Worm (Caenorhabditis elegans): ENCODE data around the gene nish-1.

The nish-1 gene

DNA sequence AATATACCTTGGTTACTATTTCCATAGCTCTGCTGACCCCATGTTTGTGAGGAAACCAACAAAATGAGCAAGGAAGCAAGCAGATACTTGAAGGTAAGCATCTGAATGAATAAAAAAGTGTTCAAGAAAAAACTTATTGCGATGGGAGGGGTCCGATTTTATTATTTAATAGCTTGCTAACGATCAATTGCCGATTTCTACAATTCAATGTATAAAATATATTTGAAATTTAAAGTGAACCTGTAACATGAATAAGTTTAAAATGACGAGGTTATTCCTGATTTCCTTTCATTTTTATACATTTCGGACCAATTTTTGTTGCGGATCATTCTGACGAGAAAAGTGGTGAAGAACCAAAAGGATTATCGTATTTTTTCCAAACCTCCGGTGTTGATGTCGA, 32.4 kb downstream of the nish-1 start, which contains the start of gene srlf-13:
srlf-13 (minus strand) TSS at position 101 of the 400 bp plus-strand sequence.
- TF ChIP-seq blmp-1 (tag; optimal IDR thresholded peaks at IDR 0.05) (no peak), ceh-83 (GFP tag; optimal IDR thresholded peaks at IDR 0.05) (no peak), cnd-1 (tag; optimal IDR thresholded peaks at IDR 0.05) (no peak), drap-1 (GFP tag; optimal IDR thresholded peaks at IDR 0.05) (no peak), ces-1 (GFP tag; optimal IDR thresholded peaks at IDR 0.05) (no peak), nhr-28 (tag; optimal IDR thresholded peaks at IDR 0.05) (no peak), unc-62 (GFP tag; optimal IDR thresholded peaks at IDR 0.05) (no peak), lsy-2 (tag; optimal IDR thresholded peaks at IDR 0.05) (no peak), nhr-12 (tag; optimal IDR thresholded peaks at IDR 0.05) (no peak), sptf-1 (tag; optimal IDR thresholded peaks at IDR 0.05) (no peak), ham-2 (GFP tag; optimal IDR thresholded peaks at IDR 0.05) (no peak), zip-8 (tag; optimal IDR thresholded peaks at IDR 0.05) (no peak), ztf-11 (tag; optimal IDR thresholded peaks at IDR 0.05) (no peak), lin-13 (tag; optimal IDR thresholded peaks at IDR 0.05) (no peak), hlh-1 (tag; optimal IDR thresholded peaks at IDR 0.05) (no peak), flh-1 (GFP tag; optimal IDR thresholded peaks at IDR 0.05) (no peak), bed-3 (GFP tag; optimal IDR thresholded peaks at IDR 0.05) (no peak), unc-120 (tag; optimal IDR thresholded peaks at IDR 0.05; ENCODE audit: poor library complexity, severe bottlenecking) (no peak), ceh-39 (tag; optimal IDR thresholded peaks at IDR 0.05) (no peak), mls-2 (tag; optimal IDR thresholded peaks at IDR 0.05) (no peak)

DNA sequence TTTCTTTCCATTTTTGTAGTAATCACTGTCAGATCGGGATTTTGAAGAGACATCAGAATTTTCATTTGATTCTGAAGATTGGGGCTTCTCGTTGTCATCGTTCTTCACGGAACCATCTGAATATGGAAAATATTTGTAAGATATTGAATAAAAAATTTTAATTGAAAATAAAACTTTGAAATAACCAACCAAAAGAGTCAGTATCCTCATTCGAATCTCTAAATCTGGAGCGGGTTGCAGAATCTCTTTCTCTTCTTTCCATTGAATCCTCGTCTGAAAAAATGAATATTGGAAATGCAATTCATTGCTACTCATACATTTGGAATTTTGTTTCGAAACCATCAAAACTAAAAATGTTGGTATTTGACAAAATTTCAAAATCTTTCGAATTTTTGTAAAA, 34.0 kb downstream of the nish-1 start:
- TF ChIP-seq unc-120 (tag; optimal IDR thresholded peaks at IDR 0.05; ENCODE audit: poor library complexity, severe bottlenecking) = no peak
- no peak for TF ChIP-seq drap-1 (GFP tag; optimal IDR thresholded peaks at IDR 0.05)
- TF ChIP-seq zip-8 (tag; optimal IDR thresholded peaks at IDR 0.05) = no peak
- TF ChIP-seq snpc-4 (tag; optimal IDR thresholded peaks at IDR 0.05) = no peak
- no peak for TF ChIP-seq unc-62 (GFP tag; optimal IDR thresholded peaks at IDR 0.05)
- no peak for TF ChIP-seq unc-39 (tag; optimal IDR thresholded peaks at IDR 0.05)
- no peak for TF ChIP-seq ceh-39 (tag; optimal IDR thresholded peaks at IDR 0.05)
- no peak for TF ChIP-seq blmp-1 (tag; optimal IDR thresholded peaks at IDR 0.05)
- no peak for TF ChIP-seq bed-3 (GFP tag; optimal IDR thresholded peaks at IDR 0.05)

DNA sequence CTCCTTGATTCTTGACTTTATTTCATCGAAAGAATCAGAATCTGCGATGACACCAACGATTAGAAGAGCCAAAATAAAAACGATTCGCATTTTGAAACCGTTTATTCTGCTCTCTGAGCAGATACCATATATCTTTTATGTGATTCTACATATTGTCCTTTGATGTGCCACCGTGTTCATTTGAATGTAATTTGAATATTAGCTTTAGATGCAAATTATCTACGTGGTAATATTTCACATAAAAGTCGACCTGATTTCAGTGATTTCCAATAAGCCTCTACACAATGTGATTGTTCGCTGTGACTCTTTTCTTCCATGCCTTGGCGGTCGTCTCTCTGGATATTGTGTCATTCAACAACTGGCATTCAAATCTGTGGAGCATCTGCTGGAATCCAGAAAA, 35.0 kb downstream of the nish-1 start, which contains the start of the genes F13E9.9 and F13E9.19:
F13E9.9 (minus strand) TSS at position 101 of the 400 bp plus-strand sequence.
F13E9.19 (plus strand) TSS at position 316 of the 400 bp plus-strand sequence.
- TF ChIP-seq lin-13 (tag; optimal IDR thresholded peaks at IDR 0.05) (no peak), sem-2 (GFP tag; optimal IDR thresholded peaks at IDR 0.05) (no peak), unc-120 (tag; optimal IDR thresholded peaks at IDR 0.05; ENCODE audit: poor library complexity, severe bottlenecking) (no peak), nhr-2 (tag; optimal IDR thresholded peaks at IDR 0.05) (no peak), ztf-11 (tag; optimal IDR thresholded peaks at IDR 0.05) (no peak), ceh-83 (GFP tag; optimal IDR thresholded peaks at IDR 0.05) (no peak), tbx-8 (GFP tag; optimal IDR thresholded peaks at IDR 0.05) (no peak), elt-3 (tag; optimal IDR thresholded peaks at IDR 0.05) (no peak), lin-32 (GFP tag; optimal IDR thresholded peaks at IDR 0.05) (no peak), mls-2 (tag; optimal IDR thresholded peaks at IDR 0.05) (no peak), drap-1 (GFP tag; optimal IDR thresholded peaks at IDR 0.05) (no peak), mep-1 (tag; optimal IDR thresholded peaks at IDR 0.05) (no peak), zip-8 (tag; optimal IDR thresholded peaks at IDR 0.05) (no peak), cnd-1 (tag; optimal IDR thresholded peaks at IDR 0.05) (no peak), nhr-237 (tag; optimal IDR thresholded peaks at IDR 0.05) (no peak), elt-1 (tag; optimal IDR thresholded peaks at IDR 0.05; ENCODE audit: borderline replicate concordance, insufficient read depth) (no peak), hlh-1 (tag; optimal IDR thresholded peaks at IDR 0.05) (no peak)

DNA sequence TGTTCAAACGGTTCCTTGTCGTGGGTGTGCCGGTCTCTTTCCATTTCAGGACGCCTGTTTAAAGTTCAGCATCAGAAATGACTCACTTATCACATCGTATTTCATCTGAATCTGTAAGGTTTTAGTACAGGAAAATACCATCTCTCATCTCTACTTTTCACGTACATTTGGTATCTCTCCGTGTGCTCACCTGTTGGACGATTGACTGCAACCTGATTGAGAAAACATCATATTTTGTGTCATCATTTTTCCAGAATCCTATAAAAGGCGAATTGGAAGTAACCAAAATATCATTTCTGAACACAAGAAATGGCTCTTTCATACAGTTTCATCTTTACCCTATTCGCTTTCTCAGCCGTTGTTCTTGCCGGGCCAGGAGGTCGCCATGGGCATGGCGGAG, 36.0 kb downstream of the nish-1 start, which contains the start of gene srlf-30:
srlf-30 (plus strand) TSS at position 301 of the 400 bp plus-strand sequence.
- TF ChIP-seq hlh-1 (tag; optimal IDR thresholded peaks at IDR 0.05) (no peak), sem-2 (GFP tag; optimal IDR thresholded peaks at IDR 0.05) (no peak), unc-62 (GFP tag; optimal IDR thresholded peaks at IDR 0.05) (no peak)

DNA sequence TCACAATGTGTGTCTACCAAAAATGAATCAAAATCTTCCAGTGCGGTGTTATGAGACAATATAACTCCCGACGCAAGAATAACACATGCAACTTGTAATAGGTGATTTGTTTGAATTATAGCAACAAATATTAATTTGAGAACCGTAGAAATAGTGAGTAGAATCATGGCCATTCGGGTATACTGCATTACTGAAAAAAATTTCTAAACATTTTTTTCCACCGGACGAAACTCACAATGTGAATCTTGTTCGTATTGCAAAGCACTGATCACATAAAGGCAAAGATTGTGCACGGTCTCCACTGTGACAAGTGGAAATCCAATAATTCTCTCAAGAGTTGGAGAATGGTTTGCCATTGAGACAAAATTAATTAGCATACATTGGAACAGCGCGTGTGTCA, 38.3 kb downstream of the nish-1 start:
- TF ChIP-seq mab-5 (tag; optimal IDR thresholded peaks at IDR 0.05) (no peak), ces-1 (GFP tag; optimal IDR thresholded peaks at IDR 0.05) (no peak), nhr-76 (tag; optimal IDR thresholded peaks at IDR 0.05) (no peak), flh-1 (GFP tag; optimal IDR thresholded peaks at IDR 0.05) (no peak), drap-1 (GFP tag; optimal IDR thresholded peaks at IDR 0.05) (no peak), blmp-1 (tag; optimal IDR thresholded peaks at IDR 0.05) (no peak), lin-13 (tag; optimal IDR thresholded peaks at IDR 0.05) (no peak), zip-8 (tag; optimal IDR thresholded peaks at IDR 0.05) (no peak), lin-32 (GFP tag; optimal IDR thresholded peaks at IDR 0.05) (no peak), ceh-83 (GFP tag; optimal IDR thresholded peaks at IDR 0.05) (no peak), ztf-11 (tag; optimal IDR thresholded peaks at IDR 0.05) (no peak), M03D4.4 (tag; optimal IDR thresholded peaks at IDR 0.05) (no peak), nhr-2 (tag; optimal IDR thresholded peaks at IDR 0.05) (no peak), mep-1 (tag; optimal IDR thresholded peaks at IDR 0.05) (no peak), unc-39 (tag; optimal IDR thresholded peaks at IDR 0.05) (no peak), hlh-1 (tag; optimal IDR thresholded peaks at IDR 0.05) (no peak)
